Worm (Caenorhabditis elegans) whole organism, L3 larva: Measurements from ENCODE around the gene srw-76.

Experiments
- ZK546.5 ChIP-seq: sonication (generic microtip); optimal IDR thresholded peaks from 2 replicates; lab custom pipeline; 2017; ENCODE audit warnings: missing biosample characterization, missing genetic modification characterization
- aly-2 ChIP-seq: fragments of 150-350 bp; optimal IDR thresholded peaks from 2 replicates; lab custom pipeline; 2014; ENCODE audit warnings: missing biosample characterization, missing genetic modification characterization
- ama-1 ChIP-seq: fragments of 150-350 bp; optimal IDR thresholded peaks from 2 replicates; lab custom pipeline; 2018
- ceh-16 ChIP-seq: sonication (generic microtip); optimal IDR thresholded peaks from 2 replicates; lab custom pipeline; 2017; ENCODE audit warnings: missing biosample characterization, missing genetic modification characterization
- ceh-28 ChIP-seq: fragments of 150-350 bp; optimal IDR thresholded peaks from 2 replicates; lab custom pipeline; 2014; ENCODE audit warnings: missing biosample characterization, missing genetic modification reagents, missing genetic modification characterization
- hmg-11 ChIP-seq: sonication (generic microtip); optimal IDR thresholded peaks from 2 replicates; lab custom pipeline; 2016; ENCODE audit warnings: missing genetic modification characterization, missing compliant biosample characterization
- jun-1 ChIP-seq: fragments of 150-350 bp; optimal IDR thresholded peaks from 2 replicates; lab custom pipeline; 2014; ENCODE audit warnings: missing biosample characterization, missing genetic modification reagents, missing genetic modification characterization
- nhr-12 ChIP-seq: fragments of 150-350 bp; optimal IDR thresholded peaks from 2 replicates; lab custom pipeline; 2014; ENCODE audit warnings: missing biosample characterization, missing genetic modification characterization
- nhr-237 ChIP-seq: fragments of 150-350 bp; optimal IDR thresholded peaks from 2 replicates; lab custom pipeline; 2014; ENCODE audit warnings: missing biosample characterization, missing genetic modification characterization
- nhr-67 ChIP-seq: fragments of 150-350 bp; optimal IDR thresholded peaks from 2 replicates; lab custom pipeline; 2014; ENCODE audit warnings: missing biosample characterization, missing genetic modification characterization
- pha-4 ChIP-seq: fragments of 150-350 bp; optimal IDR thresholded peaks from 2 replicates; lab custom pipeline; 2014; ENCODE audit warnings: missing biosample characterization, missing genetic modification reagents, missing genetic modification characterization
- snpc-4 ChIP-seq: fragments of 150-350 bp; optimal IDR thresholded peaks from 2 replicates; lab custom pipeline; 2014; ENCODE audit warnings: missing biosample characterization, missing genetic modification characterization
- tbx-2 ChIP-seq: sonication (generic microtip); optimal IDR thresholded peaks from 2 replicates; lab custom pipeline; 2016; ENCODE audit warnings: mild to moderate bottlenecking, missing genetic modification characterization, missing compliant biosample characterization
- unc-62 ChIP-seq: fragments of 150-350 bp; sonication (generic microtip); optimal IDR thresholded peaks from 4 replicates; lab custom pipeline; 2014; ENCODE audit warnings: missing biosample characterization, missing genetic modification reagents, missing genetic modification characterization

ce11 chrV:16595140-16595791 is 42.8 kb downstream of the srw-76 start, which contains the start of gene cpl-1:
- no peak for TF ChIP-seq nhr-237 (tag; lab: Kevin White, UChicago)
- TF ChIP-seq pha-4, result no peak
- no peak for TF ChIP-seq hmg-11
- no peak for TF ChIP-seq nhr-12 (tag; lab: Kevin White, UChicago)
- TF ChIP-seq jun-1 (tag; lab: Kevin White, UChicago), result peak; percentile 69
- TF ChIP-seq ZK546.5, result no peak
- no peak for TF ChIP-seq ceh-16 (tag; lab: Kevin White, UChicago)
- TF ChIP-seq tbx-2 (tag; lab: Kevin White, UChicago), result no peak
- TF ChIP-seq nhr-67 (tag; lab: Kevin White, UChicago), result no peak
- no peak for TF ChIP-seq aly-2
- peak; percentile 82 for TF ChIP-seq ama-1 (lab: Kevin White, UChicago)
- no peak for TF ChIP-seq ceh-28 (tag; lab: Kevin White, UChicago)
- no peak for TF ChIP-seq unc-62 (GFP tag; lab: Kevin White, UChicago)
- TF ChIP-seq snpc-4 (tag; lab: Kevin White, UChicago), result no peak
